Worm (Caenorhabditis elegans) whole organism, mixed stage, embryonic: ENCODE measurements around the gene rheb-1.

ENCODE experiments used
- elt-3 ChIP-seq: fragments of 150-350 bp; optimal IDR thresholded peaks from 2 replicates; lab custom pipeline; 2014; ENCODE audit warnings: missing biosample characterization, missing genetic modification characterization
- mab-5 ChIP-seq: fragments of 150-350 bp; optimal IDR thresholded peaks from 2 replicates; lab custom pipeline; 2014; ENCODE audit warnings: missing biosample characterization, missing genetic modification characterization
- nhr-12 ChIP-seq: fragments of 150-350 bp; optimal IDR thresholded peaks from 2 replicates; lab custom pipeline; 2014; ENCODE audit warnings: missing biosample characterization, missing genetic modification characterization
- unc-39 ChIP-seq: fragments of 150-350 bp; optimal IDR thresholded peaks from 2 replicates; lab custom pipeline; 2014; ENCODE audit warnings: missing biosample characterization, missing genetic modification characterization

- TF ChIP-seq nhr-12 (tag; lab: Kevin White, UChicago) = no peak
- no peak for TF ChIP-seq elt-3 (tag; lab: Kevin White, UChicago)
- TF ChIP-seq mab-5 (tag; lab: Kevin White, UChicago) = no peak
- no peak for TF ChIP-seq unc-39 (tag; lab: Kevin White, UChicago)
Measured at ce11 chrIII:9501072-9501471, 45.2 kb upstream of the rheb-1 start.
